Worm (Caenorhabditis elegans): ENCODE results near the gene B0310.3.

The B0310.3 gene

DNA sequence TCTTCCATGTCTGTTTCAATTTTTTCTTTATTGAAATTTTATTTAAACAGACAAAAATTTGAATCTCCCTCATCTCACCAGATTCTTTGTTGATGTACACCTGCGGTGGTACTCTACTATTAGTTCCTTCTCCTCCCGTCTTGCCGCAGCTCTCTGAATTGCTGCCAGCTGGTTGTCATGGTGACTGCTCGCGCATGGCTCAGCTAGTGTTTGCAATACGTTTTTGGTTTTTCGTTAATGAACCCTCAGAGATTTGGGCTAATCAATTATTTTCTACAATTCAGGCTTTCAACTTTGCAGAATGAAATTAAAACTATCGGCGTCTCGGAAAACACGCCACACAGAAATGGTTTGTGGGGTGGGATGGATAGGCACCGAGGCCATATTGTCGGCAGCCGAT is 39.6 kb downstream of the B0310.3 start, which contains the start of gene che-2:
TSS of gene che-2 (plus strand) at position 301 of the 400 bp plus-strand sequence.
- no peak for TF ChIP-seq lin-32 (GFP tag; optimal IDR thresholded peaks at IDR 0.05)
- no peak for TF ChIP-seq mep-1 (tag; optimal IDR thresholded peaks at IDR 0.05)

ce11 chrX:476261-476660 is 44.5 kb downstream of the B0310.3 start, which contains the start of gene F38G1.3:
Gene F38G1.3 (plus strand): TSS chrX:476561.
- TF ChIP-seq unc-39 (tag; optimal IDR thresholded peaks at IDR 0.05) (no peak), elt-3 (tag; optimal IDR thresholded peaks at IDR 0.05) (no peak), hlh-1 (tag; optimal IDR thresholded peaks at IDR 0.05) (no peak), blmp-1 (tag; optimal IDR thresholded peaks at IDR 0.05) (no peak), ham-2 (GFP tag; optimal IDR thresholded peaks at IDR 0.05) (no peak), sem-2 (GFP tag; optimal IDR thresholded peaks at IDR 0.05) (no peak), elt-1 (tag; optimal IDR thresholded peaks at IDR 0.05; ENCODE audit: borderline replicate concordance, insufficient read depth) (no peak), lin-13 (tag; optimal IDR thresholded peaks at IDR 0.05) (no peak), nhr-12 (tag; optimal IDR thresholded peaks at IDR 0.05) (no peak), ceh-39 (tag; optimal IDR thresholded peaks at IDR 0.05) (no peak), cnd-1 (tag; optimal IDR thresholded peaks at IDR 0.05) (no peak), drap-1 (GFP tag; optimal IDR thresholded peaks at IDR 0.05) (no peak), mep-1 (tag; optimal IDR thresholded peaks at IDR 0.05) (no peak), ceh-43 (GFP tag; optimal IDR thresholded peaks at IDR 0.05) (no peak), nhr-2 (tag; optimal IDR thresholded peaks at IDR 0.05) (no peak), unc-120 (tag; optimal IDR thresholded peaks at IDR 0.05; ENCODE audit: poor library complexity, severe bottlenecking) (no peak), ztf-11 (tag; optimal IDR thresholded peaks at IDR 0.05) (no peak), M03D4.4 (tag; optimal IDR thresholded peaks at IDR 0.05) (no peak), zip-8 (tag; optimal IDR thresholded peaks at IDR 0.05) (no peak), pha-4 (tag; optimal IDR thresholded peaks at IDR 0.05) (no peak)

DNA sequence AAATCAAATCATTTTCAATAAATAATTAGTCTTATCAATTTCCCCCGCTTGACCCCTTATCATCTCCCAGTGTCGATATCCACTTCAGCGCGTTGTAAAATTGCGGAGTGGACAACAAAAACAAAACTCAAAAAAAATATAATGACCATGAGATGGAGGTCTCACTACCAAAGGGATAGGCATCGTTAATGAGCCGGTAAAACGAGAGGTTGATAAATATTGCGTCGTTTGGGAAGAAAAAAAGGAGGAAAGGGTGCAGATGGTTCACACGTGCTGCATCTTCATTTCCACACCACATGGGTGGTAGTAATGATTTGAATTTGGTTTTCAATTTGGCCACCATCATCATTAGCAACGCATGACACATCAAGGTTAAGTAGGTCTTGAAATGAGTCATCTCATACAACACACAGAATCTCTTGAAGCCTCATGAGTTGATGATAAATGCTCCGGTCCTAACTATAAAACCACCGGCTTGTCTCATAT is 53.4 kb downstream of the B0310.3 start:
- TF ChIP-seq snpc-4 (tag; optimal IDR thresholded peaks at IDR 0.05): no peak
- no peak for TF ChIP-seq nhr-76 (tag; optimal IDR thresholded peaks at IDR 0.05)
- no peak for TF ChIP-seq ztf-11 (tag; optimal IDR thresholded peaks at IDR 0.05)
- no peak for TF ChIP-seq ceh-83 (GFP tag; optimal IDR thresholded peaks at IDR 0.05)
- TF ChIP-seq M03D4.4 (tag; optimal IDR thresholded peaks at IDR 0.05): no peak
- TF ChIP-seq cnd-1 (tag; optimal IDR thresholded peaks at IDR 0.05): peak; percentile 41

DNA sequence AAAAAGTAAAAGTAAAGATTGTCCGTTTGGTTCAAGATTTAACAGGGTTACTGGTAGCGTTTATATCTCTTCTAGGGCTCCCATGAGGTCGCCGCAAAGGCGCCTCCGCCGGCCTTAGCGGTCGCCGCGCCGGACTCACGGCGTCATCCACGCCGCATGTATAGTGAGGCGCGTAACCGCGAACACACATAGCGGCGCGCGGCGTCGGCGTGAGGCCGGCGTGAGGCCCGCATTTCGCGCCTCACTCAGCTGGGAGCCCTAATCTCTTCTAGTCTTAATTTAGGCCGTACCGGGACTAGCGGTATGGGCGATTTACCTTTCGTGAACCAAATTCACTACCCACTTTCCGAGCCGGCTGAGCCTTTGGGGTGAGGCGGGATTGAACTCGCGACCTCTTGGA is 59.2 kb downstream of the B0310.3 start:
- TF ChIP-seq nhr-76 (tag; optimal IDR thresholded peaks at IDR 0.05): no peak
- TF ChIP-seq snpc-4 (tag; optimal IDR thresholded peaks at IDR 0.05): no peak
- TF ChIP-seq unc-39 (tag; optimal IDR thresholded peaks at IDR 0.05): no peak
- no peak for TF ChIP-seq ham-2 (GFP tag; optimal IDR thresholded peaks at IDR 0.05)
- no peak for TF ChIP-seq lin-13 (tag; optimal IDR thresholded peaks at IDR 0.05)

All from whole organism, mixed stage, embryonic.